Fruit fly (Drosophila melanogaster): ENCODE data around the gene Nup58.
A peak's percentile ranks its signal among the peaks of the same experiment; 100 is the strongest.

The Nup58 gene

dm6 chr3R:19612908-19613431 is 31.9 kb upstream of the Nup58 start, which contains the start of gene CG16727 (continued):
- TF ChIP-seq CG13296 (GFP tag; optimal IDR thresholded peaks at IDR 0.05) (peak; percentile 65), scrt (GFP tag; optimal IDR thresholded peaks at IDR 0.05) (peak; percentile 36), sens (GFP tag) (peak; percentile 78), CG13424 (tag; optimal IDR thresholded peaks at IDR 0.05) (peak; percentile 38), CG6813 (GFP tag; optimal IDR thresholded peaks at IDR 0.05) (peak; percentile 31), yki (optimal IDR thresholded peaks at IDR 0.05) (no peak), org-1 (GFP tag; optimal IDR thresholded peaks at IDR 0.05) (peak; percentile 11), hkb (optimal IDR thresholded peaks at IDR 0.05) (no peak), hkb (GFP tag; IDR thresholded peaks at IDR 0.05) (0 out of 2 replicates have a peak, but pooled peaks have one; percentile 32), HHEX (GFP tag; optimal IDR thresholded peaks at IDR 0.05) (peak; percentile 35)

dm6 chr3R:19619908-19620307 is 24.9 kb upstream of the Nup58 start:
- TF ChIP-seq PHDP (tag; optimal IDR thresholded peaks at IDR 0.05) (no peak), ab (GFP tag; optimal IDR thresholded peaks at IDR 0.05) (no peak), klu (GFP tag; IDR thresholded peaks at IDR 0.05) (no peak), CG3281 (GFP tag; optimal IDR thresholded peaks at IDR 0.05) (peak; percentile 8), exex (tag; optimal IDR thresholded peaks at IDR 0.05) (peak; percentile 61), CG13894 (tag; optimal IDR thresholded peaks at IDR 0.05) (peak; percentile 50), sug (tag; optimal IDR thresholded peaks at IDR 0.05) (peak; percentile 52), seq (GFP tag; IDR thresholded peaks at IDR 0.05) (0 out of 2 replicates have a peak, but pooled peaks have one; percentile 26), CG6791 (GFP tag; IDR thresholded peaks at IDR 0.05; ENCODE audit: partially characterized antibody) (no peak), abd-A (tag; optimal IDR thresholded peaks at IDR 0.05) (no peak), slp2 (GFP tag; optimal IDR thresholded peaks at IDR 0.05) (no peak), CG1792 (GFP tag; optimal IDR thresholded peaks at IDR 0.05) (no peak), mirr (GFP tag; optimal IDR thresholded peaks at IDR 0.05) (peak; percentile 82), CHES-1-like (GFP tag; optimal IDR thresholded peaks at IDR 0.05) (no peak), z (GFP tag; IDR thresholded peaks at IDR 0.05) (no peak), Ptx1 (GFP tag; IDR thresholded peaks at IDR 0.05) (no peak), ftz-f1 (GFP tag; optimal IDR thresholded peaks at IDR 0.05) (peak; percentile 2), sens (GFP tag) (peak; percentile 19), Dp (GFP tag; optimal IDR thresholded peaks at IDR 0.05) (no peak), tio (GFP tag; optimal IDR thresholded peaks at IDR 0.05) (no peak), dmrt99B (tag; optimal IDR thresholded peaks at IDR 0.05) (no peak), CG2199 (GFP tag; IDR thresholded peaks at IDR 0.05) (0 out of 3 replicates have a peak, but pooled peaks have one; percentile 44), CG10209 (GFP tag; optimal IDR thresholded peaks at IDR 0.05) (no peak), Fer3 (tag; optimal IDR thresholded peaks at IDR 0.05) (no peak), B-H1 (GFP tag; IDR thresholded peaks at IDR 0.05) (no peak), CG10543 (GFP tag; optimal IDR thresholded peaks at IDR 0.05) (peak; percentile 16), CG10147 (GFP tag; optimal IDR thresholded peaks at IDR 0.05) (no peak), zen (tag; optimal IDR thresholded peaks at IDR 0.05) (no peak), Ets65A (GFP tag) (no peak), bcd (GFP tag; optimal IDR thresholded peaks at IDR 0.05) (no peak), cwo (GFP tag; optimal IDR thresholded peaks at IDR 0.05) (peak; percentile 88), chinmo (GFP tag; IDR thresholded peaks at IDR 0.05; ENCODE audit: partially characterized antibody) (0 out of 4 replicates have a peak, but pooled peaks have one; percentile 71), Spps (tag; optimal IDR thresholded peaks at IDR 0.05) (no peak), nerfin-2 (GFP tag; IDR thresholded peaks at IDR 0.05; ENCODE audit: partially characterized antibody) (no peak), CG11695 (GFP tag; IDR thresholded peaks at IDR 0.05) (no peak), slbo (GFP tag; IDR thresholded peaks at IDR 0.05) (no peak), Rfx (GFP tag; IDR thresholded peaks at IDR 0.05) (peak; percentile 23; the same call in 1 of the 2 replicates), Blimp-1 (GFP tag; optimal IDR thresholded peaks at IDR 0.05) (no peak), corto (GFP tag; optimal IDR thresholded peaks at IDR 0.05) (no peak), vvl (GFP tag; IDR thresholded peaks at IDR 0.05) (0 out of 2 replicates have a peak, but pooled peaks have one; percentile 10)
